Worm (Caenorhabditis elegans) whole organism, dauer: ENCODE results near the gene F52D2.12.
"Not testable (repeated sequence)": the region's sequence is repeated elsewhere in the genome, so short reads cannot be mapped to it uniquely, and the experiment has no call there.

Experiments used
- unc-62 ChIP-seq: sonication (generic microtip); optimal IDR thresholded peaks from 2 replicates; lab custom pipeline; 2017; ENCODE audit warnings: missing biosample characterization, missing genetic modification reagents, missing genetic modification characterization

Gene F52D2.12

ce11 chrX:1990434-1990833 is 12.6 kb downstream of the F52D2.12 start, which contains the start of gene Y40A1A.2:
TSS of gene Y40A1A.2 (plus strand) at chrX:1990734.
- no peak for TF ChIP-seq unc-62 (GFP tag; lab: Kevin White, UChicago)

- no peak for TF ChIP-seq unc-62 (GFP tag; lab: Kevin White, UChicago)
Measured at ce11 chrX:1997934-1998333, 20.1 kb downstream of the F52D2.12 start, which contains the start of gene Y40A1A.3. TSS of gene Y40A1A.3 (minus strand) at chrX:1998034.

DNA sequence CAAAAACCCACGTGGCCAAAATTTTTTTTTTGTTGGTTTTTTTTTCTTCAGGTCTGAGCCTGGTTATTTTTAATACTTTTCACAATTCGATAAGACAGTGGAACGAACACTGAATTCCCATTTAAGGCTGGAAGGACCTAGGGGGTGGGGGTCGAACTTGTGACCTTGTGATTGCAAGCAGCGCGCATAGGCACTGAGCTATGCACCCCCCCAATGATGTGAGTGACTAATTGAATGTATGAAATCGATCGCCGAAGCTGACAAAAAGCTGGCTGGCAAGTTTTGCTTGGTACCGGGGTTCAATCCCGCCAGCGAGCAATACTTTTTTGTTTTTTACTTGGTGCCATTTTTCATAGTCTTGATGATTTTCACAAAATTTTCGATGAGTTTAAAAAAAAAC is 21.0 kb downstream of the F52D2.12 start:
- no peak for TF ChIP-seq unc-62 (GFP tag; lab: Kevin White, UChicago)

ce11 chrX:2000517-2000916 is 22.7 kb downstream of the F52D2.12 start:
- no peak for TF ChIP-seq unc-62 (GFP tag; lab: Kevin White, UChicago)

DNA sequence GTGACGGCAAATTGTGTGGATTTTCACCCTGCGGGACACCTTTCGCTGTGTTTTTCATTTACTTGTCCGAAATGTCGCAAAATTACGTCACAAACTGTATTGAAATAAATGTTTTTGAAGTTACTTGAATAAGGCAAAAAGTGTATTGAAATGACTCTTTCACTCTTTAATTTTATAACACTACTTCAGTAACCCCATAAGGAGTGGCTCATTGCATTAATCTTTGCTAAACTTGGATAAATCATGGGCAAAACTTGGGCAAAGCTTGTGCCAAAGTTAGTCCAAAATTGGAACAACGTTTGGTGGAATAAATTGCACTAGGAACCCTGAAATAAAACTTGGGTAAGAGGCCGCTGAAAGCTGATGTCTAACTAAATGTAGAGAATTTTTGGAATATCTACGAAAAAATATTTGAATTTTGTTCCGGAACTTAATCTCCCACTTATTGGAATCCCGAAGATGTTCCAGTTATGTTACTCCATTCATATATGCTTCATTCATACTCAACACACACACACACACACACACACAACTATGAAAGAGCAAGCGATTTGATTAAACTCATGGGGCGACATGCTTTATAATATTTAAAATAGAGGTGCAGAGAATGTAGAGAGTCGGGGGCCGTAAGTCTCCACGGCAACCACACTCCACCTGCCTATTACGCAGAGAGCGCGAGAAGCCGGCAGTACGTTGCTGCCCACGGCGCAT is 34.8 kb downstream of the F52D2.12 start, which contains the start of gene Y102A11A.9:
Gene Y102A11A.9, plus strand, starts transcription at position 661 of the 711 bp plus-strand sequence.
- TF ChIP-seq unc-62 (GFP tag; lab: Kevin White, UChicago) = no peak

- TF ChIP-seq unc-62 (GFP tag; lab: Kevin White, UChicago) = no peak
Measured at ce11 chrX:2013912-2014311, 36.1 kb downstream of the F52D2.12 start.

- TF ChIP-seq unc-62 (GFP tag; lab: Kevin White, UChicago) = no peak
Measured at ce11 chrX:2014521-2014920, 36.7 kb downstream of the F52D2.12 start.

ce11 chrX:2018211-2018610 is 40.4 kb downstream of the F52D2.12 start:
- TF ChIP-seq unc-62 (GFP tag; lab: Kevin White, UChicago) = no peak

DNA sequence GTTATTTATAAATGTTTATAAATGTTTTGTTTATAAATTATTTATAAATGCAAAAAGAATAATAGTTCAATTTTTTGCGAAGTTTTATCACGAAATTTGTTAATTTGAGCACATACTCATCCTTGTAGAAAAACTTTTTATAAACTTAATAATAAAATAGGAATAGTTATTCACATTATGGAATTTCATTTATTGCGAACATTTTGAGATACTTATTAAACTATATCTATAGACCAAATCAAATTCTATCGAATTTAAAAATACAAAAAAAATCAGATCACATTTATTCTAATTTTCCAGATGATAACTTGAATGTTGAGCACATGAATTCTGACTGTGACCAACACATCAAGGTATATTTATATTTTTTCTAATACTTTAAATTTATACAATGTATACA is 41.0 kb downstream of the F52D2.12 start, which contains the start of gene Y102A11A.3:
Gene Y102A11A.3, plus strand, starts transcription at position 301 of the 400 bp plus-strand sequence.
- no peak for TF ChIP-seq unc-62 (GFP tag; lab: Kevin White, UChicago)

ce11 chrX:2021558-2021957 is 43.7 kb downstream of the F52D2.12 start:
- no peak for TF ChIP-seq unc-62 (GFP tag; lab: Kevin White, UChicago)

- TF ChIP-seq unc-62 (GFP tag; lab: Kevin White, UChicago) = not testable (repeated sequence)
Measured at ce11 chrX:2026342-2026741, 48.5 kb downstream of the F52D2.12 start, which contains the start of gene Y102A11A.2. TSS of gene Y102A11A.2 (plus strand) at chrX:2026642.
